Worm (Caenorhabditis elegans) whole organism, late embryonic: ENCODE results near the gene F52D10.4.

Experiments
- C38D4.7 ChIP-seq: fragments of 200-800 bp; sonication (Bioruptor generic); optimal IDR thresholded peaks from 2 replicates; lab custom pipeline; 2018; ENCODE audit warnings: mild to moderate bottlenecking, missing genetic modification characterization, moderate library complexity, missing compliant biosample characterization
- F13H6.1 ChIP-seq: sonication (generic microtip); optimal IDR thresholded peaks from 2 replicates; lab custom pipeline; 2016; ENCODE audit warnings: missing genetic modification characterization, missing compliant biosample characterization
- K09A11.1 ChIP-seq: sonication (generic microtip); optimal IDR thresholded peaks from 2 replicates; lab custom pipeline; 2017; ENCODE audit warnings: antibody characterized with exemption, mild to moderate bottlenecking, missing genetic modification characterization, missing compliant biosample characterization; ENCODE audit not compliant: insufficient read depth
- Y22D7AL.16 ChIP-seq: sonication (generic microtip); optimal IDR thresholded peaks from 2 replicates; lab custom pipeline; 2016; ENCODE audit warnings: missing genetic modification characterization, missing compliant biosample characterization
- ama-1 ChIP-seq: fragments of 150-350 bp; optimal IDR thresholded peaks from 2 replicates; lab custom pipeline; 2014
- ceh-14 ChIP-seq: sonication (generic microtip); optimal IDR thresholded peaks from 2 replicates; lab custom pipeline; 2016; ENCODE audit warnings: missing genotype, missing genetic modification characterization, missing compliant biosample characterization
- ceh-2 ChIP-seq: sonication (generic microtip); optimal IDR thresholded peaks from 2 replicates; lab custom pipeline; 2016; ENCODE audit warnings: missing genotype, missing genetic modification characterization, missing compliant biosample characterization
- ceh-22 ChIP-seq: sonication (generic microtip); optimal IDR thresholded peaks from 2 replicates; lab custom pipeline; 2017; ENCODE audit warnings: missing biosample characterization, missing genetic modification characterization
- ceh-24 ChIP-seq: sonication (generic microtip); optimal IDR thresholded peaks from 2 replicates; lab custom pipeline; 2016; ENCODE audit warnings: mild to moderate bottlenecking, missing genetic modification characterization, missing compliant biosample characterization
- ceh-30 ChIP-seq: fragments of 150-350 bp; optimal IDR thresholded peaks from 2 replicates; lab custom pipeline; 2014; ENCODE audit warnings: missing biosample characterization, missing genetic modification characterization
- ceh-34 ChIP-seq: sonication (generic microtip); optimal IDR thresholded peaks from 2 replicates; lab custom pipeline; 2016; ENCODE audit warnings: mild to moderate bottlenecking, missing genetic modification characterization, missing compliant biosample characterization
- ceh-45 ChIP-seq: fragments of 200-800 bp; sonication (Bioruptor generic); IDR thresholded peaks from 2 replicates; pipeline ENCODE4 v1.3.6; 2022; ENCODE audit warnings: missing genetic modification reagents, missing genetic modification characterization, missing compliant biosample characterization
- ceh-6 ChIP-seq: fragments of 200-800 bp; sonication (Bioruptor generic); optimal IDR thresholded peaks from 2 replicates; lab custom pipeline; 2018; ENCODE audit warnings: mild to moderate bottlenecking, missing genetic modification characterization, missing compliant biosample characterization
- che-1 ChIP-seq: sonication (generic microtip); optimal IDR thresholded peaks from 2 replicates; lab custom pipeline; 2016; ENCODE audit warnings: mild to moderate bottlenecking, missing genetic modification characterization, missing compliant biosample characterization
- dve-1 ChIP-seq: sonication (generic microtip); optimal IDR thresholded peaks from 2 replicates; lab custom pipeline; 2017; ENCODE audit warnings: antibody characterized with exemption, mild to moderate bottlenecking, missing genetic modification characterization, missing compliant biosample characterization
- elt-4 ChIP-seq: sonication (generic microtip); optimal IDR thresholded peaks from 2 replicates; lab custom pipeline; 2016; ENCODE audit warnings: missing genetic modification characterization, missing compliant biosample characterization
- eyg-1 ChIP-seq: sonication (generic microtip); optimal IDR thresholded peaks from 2 replicates; lab custom pipeline; 2016; ENCODE audit warnings: missing genotype, missing genetic modification characterization, missing compliant biosample characterization
- fkh-6 ChIP-seq: sonication (generic microtip); optimal IDR thresholded peaks from 2 replicates; lab custom pipeline; 2016; ENCODE audit warnings: missing genetic modification characterization, missing compliant biosample characterization
- lim-6 ChIP-seq: sonication (generic microtip); optimal IDR thresholded peaks from 2 replicates; lab custom pipeline; 2016; ENCODE audit warnings: missing genetic modification characterization, missing compliant biosample characterization
- madf-2 ChIP-seq: sonication (generic microtip); optimal IDR thresholded peaks from 2 replicates; lab custom pipeline; 2017; ENCODE audit warnings: missing genetic modification characterization, missing compliant biosample characterization
- mec-3 ChIP-seq: sonication (generic microtip); optimal IDR thresholded peaks from 2 replicates; lab custom pipeline; 2016; ENCODE audit warnings: borderline replicate concordance, missing genetic modification characterization, missing compliant biosample characterization
- nfya-1 ChIP-seq: sonication (generic microtip); optimal IDR thresholded peaks from 2 replicates; lab custom pipeline; 2017; ENCODE audit warnings: missing genetic modification characterization, mild to moderate bottlenecking, missing compliant biosample characterization, antibody characterized with exemption, moderate library complexity
- nhr-11 ChIP-seq: fragments of 150-350 bp; optimal IDR thresholded peaks from 2 replicates; lab custom pipeline; 2014; ENCODE audit warnings: missing biosample characterization, missing genetic modification characterization
- nhr-232 ChIP-seq: sonication (generic microtip); optimal IDR thresholded peaks from 2 replicates; lab custom pipeline; 2016; ENCODE audit warnings: missing genetic modification characterization, missing compliant biosample characterization
- pag-3 ChIP-seq: sonication (generic microtip); optimal IDR thresholded peaks from 2 replicates; lab custom pipeline; 2016; ENCODE audit warnings: missing compliant biosample characterization, missing genetic modification characterization, borderline replicate concordance
- pax-1 ChIP-seq: fragments of 150-350 bp; optimal IDR thresholded peaks from 2 replicates; lab custom pipeline; 2014; ENCODE audit warnings: missing biosample characterization, missing genetic modification characterization
- pros-1 ChIP-seq: fragments of 150-350 bp; optimal IDR thresholded peaks from 2 replicates; lab custom pipeline; 2014; ENCODE audit warnings: missing biosample characterization, missing genetic modification reagents, missing genetic modification characterization
- ref-2 ChIP-seq: sonication (generic microtip); optimal IDR thresholded peaks from 2 replicates; lab custom pipeline; 2016; ENCODE audit warnings: missing genetic modification characterization, missing compliant biosample characterization
- rnt-1 ChIP-seq: sonication (generic microtip); optimal IDR thresholded peaks from 2 replicates; lab custom pipeline; 2016; ENCODE audit warnings: missing genetic modification characterization, missing compliant biosample characterization
- sox-2 ChIP-seq: fragments of 200-800 bp; sonication (Bioruptor generic); IDR thresholded peaks from 2 replicates; pipeline ENCODE4 v1.3.6; 2022; ENCODE audit warnings: missing genetic modification reagents, missing genetic modification characterization, missing compliant biosample characterization
- sox-4 ChIP-seq: sonication (generic microtip); optimal IDR thresholded peaks from 2 replicates; lab custom pipeline; 2017; ENCODE audit warnings: mild to moderate bottlenecking, missing genetic modification characterization, inconsistent platforms, missing compliant biosample characterization
- syd-9 ChIP-seq: sonication (generic microtip); optimal IDR thresholded peaks from 2 replicates; lab custom pipeline; 2016; ENCODE audit warnings: mild to moderate bottlenecking, missing genetic modification characterization, moderate library complexity, missing compliant biosample characterization
- tbx-2 ChIP-seq: sonication (generic microtip); optimal IDR thresholded peaks from 2 replicates; lab custom pipeline; 2016; ENCODE audit warnings: missing genetic modification characterization, missing compliant biosample characterization
- tbx-7 ChIP-seq: sonication (generic microtip); optimal IDR thresholded peaks from 2 replicates; lab custom pipeline; 2016; ENCODE audit warnings: missing genotype, missing genetic modification characterization, missing compliant biosample characterization
- unc-3 ChIP-seq, 2 experiments: fragments of 200-800 bp in 1 of 2; sonication (Bioruptor generic) in 1 of 2; sonication (generic microtip) in 1 of 2; conservative IDR thresholded peaks in 1 of 2; optimal IDR thresholded peaks in 1 of 2; 2 replicates each; pipeline versions ENCODE4 v1.3.6 to Lab custom; 2016 to 2022; ENCODE audit warnings: missing compliant biosample characterization in 2 of 2, missing genetic modification characterization in 2 of 2, missing genetic modification reagents in 1 of 2
- unc-42 ChIP-seq: sonication (generic microtip); optimal IDR thresholded peaks from 2 replicates; lab custom pipeline; 2016; ENCODE audit warnings: missing genotype, missing genetic modification characterization, missing compliant biosample characterization
- unc-55 ChIP-seq: sonication (generic microtip); optimal IDR thresholded peaks from 2 replicates; lab custom pipeline; 2017; ENCODE audit warnings: missing biosample characterization, missing genetic modification reagents, missing genetic modification characterization
- unc-86 ChIP-seq: sonication (generic microtip); optimal IDR thresholded peaks from 2 replicates; lab custom pipeline; 2016; ENCODE audit warnings: missing genetic modification characterization, missing compliant biosample characterization
- zip-5 ChIP-seq: sonication (generic microtip); optimal IDR thresholded peaks from 2 replicates; lab custom pipeline; 2016; ENCODE audit warnings: missing genetic modification characterization, missing compliant biosample characterization

The F52D10.4 gene

ce11 chrX:11585375-11585774 lies 31.9 kb upstream of the F52D10.4 start, which contains the start of gene abts-2:
Gene abts-2, plus strand, starts transcription at chrX:11585675.
- no peak for TF ChIP-seq pag-3 (tag; lab: Kevin White, UChicago)
- TF ChIP-seq ceh-30 (tag; lab: Kevin White, UChicago), result no peak
- TF ChIP-seq unc-55 (GFP tag; lab: Kevin White, UChicago), result no peak
- TF ChIP-seq unc-86, result no peak
- TF ChIP-seq elt-4 (tag; lab: Kevin White, UChicago), result no peak
- no peak for TF ChIP-seq syd-9 (tag; lab: Kevin White, UChicago)
- no peak for TF ChIP-seq fkh-6
- TF ChIP-seq mec-3 (tag; lab: Kevin White, UChicago), result no peak
- TF ChIP-seq ama-1 (lab: Kevin White, UChicago), result no peak
- no peak for TF ChIP-seq ceh-22 (tag; lab: Kevin White, UChicago)
- no peak for TF ChIP-seq madf-2
- no peak for TF ChIP-seq unc-3 (GFP tag; conservative IDR thresholded peaks at IDR 0.05; lab: Robert Waterston, UW)
- TF ChIP-seq unc-3 (tag; optimal IDR thresholded peaks at IDR 0.05; lab: Kevin White, UChicago), result no peak
- TF ChIP-seq, all 69 proteins: peak for 0

- TF ChIP-seq unc-3 (GFP tag; conservative IDR thresholded peaks at IDR 0.05; lab: Robert Waterston, UW) (no peak), unc-3 (tag; optimal IDR thresholded peaks at IDR 0.05; lab: Kevin White, UChicago) (no peak), F13H6.1 (tag; lab: Kevin White, UChicago) (no peak), K09A11.1 (tag; lab: Kevin White, UChicago) (no peak), unc-86 (no peak), lim-6 (no peak), che-1 (tag; lab: Kevin White, UChicago) (no peak), mec-3 (tag; lab: Kevin White, UChicago) (no peak), ceh-24 (tag; lab: Kevin White, UChicago) (no peak), Y22D7AL.16 (tag; lab: Kevin White, UChicago) (no peak), ceh-2 (tag; lab: Kevin White, UChicago) (no peak), ceh-34 (tag; lab: Kevin White, UChicago) (no peak), ceh-45 (GFP tag; lab: Robert Waterston, UW) (no peak), nfya-1 (tag; lab: Kevin White, UChicago) (no peak), ceh-14 (no peak), fkh-6 (no peak), eyg-1 (tag; lab: Kevin White, UChicago) (no peak), tbx-2 (no peak), rnt-1 (no peak), pax-1 (tag; lab: Kevin White, UChicago) (no peak), nhr-232 (tag; lab: Kevin White, UChicago) (no peak)
Measured at ce11 chrX:11585894-11586293, 31.4 kb upstream of the F52D10.4 start.

ce11 chrX:11590545-11590944 lies 26.7 kb upstream of the F52D10.4 start:
- TF ChIP-seq pros-1, result no peak
- TF ChIP-seq madf-2, result no peak
- no peak for TF ChIP-seq ref-2 (tag; lab: Kevin White, UChicago)
- no peak for TF ChIP-seq tbx-7 (tag; lab: Kevin White, UChicago)
- TF ChIP-seq nhr-11 (tag; lab: Kevin White, UChicago), result no peak
- no peak for TF ChIP-seq sox-2
- TF ChIP-seq dve-1 (tag; lab: Kevin White, UChicago), result no peak
- no peak for TF ChIP-seq ceh-30 (tag; lab: Kevin White, UChicago)
- TF ChIP-seq che-1 (tag; lab: Kevin White, UChicago), result no peak
- no peak for TF ChIP-seq zip-5
- no peak for TF ChIP-seq ceh-6 (GFP tag; lab: Kevin White, UChicago)
- no peak for TF ChIP-seq sox-4 (tag; lab: Kevin White, UChicago)
- no peak for TF ChIP-seq unc-42 (tag; lab: Kevin White, UChicago)
- TF ChIP-seq C38D4.7, result no peak
- no peak for TF ChIP-seq nfya-1 (tag; lab: Kevin White, UChicago)
- no peak for TF ChIP-seq K09A11.1 (tag; lab: Kevin White, UChicago)
